Worm (Caenorhabditis elegans): ENCODE measurements around the gene tra-3.

DNA sequence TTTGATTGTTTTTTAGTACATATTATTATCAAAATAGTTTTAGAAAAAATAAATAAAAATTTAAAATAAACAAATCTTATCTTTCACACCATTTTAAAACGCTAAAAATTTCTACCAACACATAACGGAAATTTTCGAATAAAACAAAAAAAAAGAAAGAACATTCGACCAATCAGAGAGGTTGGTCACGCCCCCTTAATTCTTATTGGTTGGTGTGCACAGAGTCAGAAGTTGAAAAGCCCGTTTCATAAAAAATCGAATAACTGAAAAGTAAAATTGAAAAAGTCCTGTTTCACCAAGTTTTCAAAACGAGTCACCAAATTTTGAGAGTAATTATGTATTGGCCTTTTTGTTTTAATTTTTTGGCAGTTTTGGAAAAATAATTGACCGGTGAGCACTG, 47.2 kb upstream of the tra-3 start:
- TF ChIP-seq nhr-12 (tag; optimal IDR thresholded peaks at IDR 0.05) (no peak), unc-39 (tag; optimal IDR thresholded peaks at IDR 0.05) (no peak), unc-62 (GFP tag; optimal IDR thresholded peaks at IDR 0.05) (no peak), lsy-2 (tag; optimal IDR thresholded peaks at IDR 0.05) (no peak), nhr-76 (tag; optimal IDR thresholded peaks at IDR 0.05) (no peak), ces-1 (GFP tag; optimal IDR thresholded peaks at IDR 0.05) (no peak), blmp-1 (tag; optimal IDR thresholded peaks at IDR 0.05) (no peak), lin-32 (GFP tag; optimal IDR thresholded peaks at IDR 0.05) (no peak), mab-5 (tag; optimal IDR thresholded peaks at IDR 0.05) (no peak), hlh-1 (tag; optimal IDR thresholded peaks at IDR 0.05) (no peak)
